Fruit fly (Drosophila melanogaster) S2 (cell line): ENCODE results near the gene CG4822.

Source experiments
- CG8478 ChIP-seq: fragments of >200 bp; optimal IDR thresholded peaks from 2 replicates; lab custom pipeline; 2018
- CTCF ChIP-seq, 2 experiments: fragments of >200 bp; optimal IDR thresholded peaks; 2 replicates each; lab custom pipeline; 2018

dm6 chr2L:161453-162175 lies 40.1 kb upstream of the CG4822 start:
- no peak for TF ChIP-seq CG8478 (lab: Kevin White, UChicago)
- TF ChIP-seq CTCF (optimal IDR thresholded peaks at IDR 0.05; lab: Kevin White, UChicago) = no peak
